Worm (Caenorhabditis elegans) whole organism, late embryonic: ENCODE results near the gene srv-34.
"Not testable (repeated sequence)": the region's sequence is repeated elsewhere in the genome, so short reads cannot be mapped to it uniquely, and the experiment has no call there.

Experiments
- C38D4.7 ChIP-seq: fragments of 200-800 bp; sonication (Bioruptor generic); optimal IDR thresholded peaks from 2 replicates; lab custom pipeline; 2018; ENCODE audit warnings: mild to moderate bottlenecking, missing genetic modification characterization, moderate library complexity, missing compliant biosample characterization
- F13H6.1 ChIP-seq: sonication (generic microtip); optimal IDR thresholded peaks from 2 replicates; lab custom pipeline; 2016; ENCODE audit warnings: missing genetic modification characterization, missing compliant biosample characterization
- K09A11.1 ChIP-seq: sonication (generic microtip); optimal IDR thresholded peaks from 2 replicates; lab custom pipeline; 2017; ENCODE audit warnings: antibody characterized with exemption, mild to moderate bottlenecking, missing genetic modification characterization, missing compliant biosample characterization; ENCODE audit not compliant: insufficient read depth
- ahr-1 ChIP-seq: sonication (generic microtip); optimal IDR thresholded peaks from 2 replicates; lab custom pipeline; 2016; ENCODE audit warnings: missing genetic modification characterization, missing compliant biosample characterization
- ceh-14 ChIP-seq: sonication (generic microtip); optimal IDR thresholded peaks from 2 replicates; lab custom pipeline; 2016; ENCODE audit warnings: missing genotype, missing genetic modification characterization, missing compliant biosample characterization
- ceh-18 ChIP-seq: sonication (generic microtip); optimal IDR thresholded peaks from 2 replicates; lab custom pipeline; 2016; ENCODE audit warnings: missing genetic modification characterization, missing compliant biosample characterization
- ceh-2 ChIP-seq: sonication (generic microtip); optimal IDR thresholded peaks from 2 replicates; lab custom pipeline; 2016; ENCODE audit warnings: missing genotype, missing genetic modification characterization, missing compliant biosample characterization
- ceh-31 ChIP-seq: sonication (generic microtip); optimal IDR thresholded peaks from 2 replicates; lab custom pipeline; 2016; ENCODE audit warnings: missing genetic modification characterization, missing compliant biosample characterization
- ceh-48 ChIP-seq: sonication (generic microtip); optimal IDR thresholded peaks from 2 replicates; lab custom pipeline; 2016; ENCODE audit warnings: missing genetic modification characterization, inconsistent platforms, missing compliant biosample characterization
- elt-2 ChIP-seq: sonication (generic microtip); optimal IDR thresholded peaks from 2 replicates; lab custom pipeline; 2016; ENCODE audit warnings: missing genetic modification reagents, missing genetic modification characterization, missing compliant biosample characterization
- elt-4 ChIP-seq: sonication (generic microtip); optimal IDR thresholded peaks from 2 replicates; lab custom pipeline; 2016; ENCODE audit warnings: missing genetic modification characterization, missing compliant biosample characterization
- fkh-10 ChIP-seq: fragments of 150-350 bp; optimal IDR thresholded peaks from 2 replicates; lab custom pipeline; 2014; ENCODE audit warnings: missing biosample characterization, missing genetic modification reagents, missing genetic modification characterization
- fkh-6 ChIP-seq: sonication (generic microtip); optimal IDR thresholded peaks from 2 replicates; lab custom pipeline; 2016; ENCODE audit warnings: missing genetic modification characterization, missing compliant biosample characterization
- gmeb-2 ChIP-seq: sonication (generic microtip); optimal IDR thresholded peaks from 2 replicates; lab custom pipeline; 2016; ENCODE audit warnings: missing genetic modification characterization, inconsistent platforms, missing compliant biosample characterization
- hlh-13 ChIP-seq: fragments of 200-800 bp; sonication (Bioruptor generic); optimal IDR thresholded peaks from 2 replicates; lab custom pipeline; 2018; ENCODE audit warnings: mild to moderate bottlenecking, missing genetic modification characterization, missing compliant biosample characterization
- hlh-30 ChIP-seq: sonication (generic microtip); optimal IDR thresholded peaks from 2 replicates; lab custom pipeline; 2017; ENCODE audit warnings: antibody characterized with exemption, missing genetic modification characterization, missing compliant biosample characterization; ENCODE audit not compliant: insufficient read depth
- madf-2 ChIP-seq: sonication (generic microtip); optimal IDR thresholded peaks from 2 replicates; lab custom pipeline; 2017; ENCODE audit warnings: missing genetic modification characterization, missing compliant biosample characterization
- mec-3 ChIP-seq: sonication (generic microtip); optimal IDR thresholded peaks from 2 replicates; lab custom pipeline; 2016; ENCODE audit warnings: borderline replicate concordance, missing genetic modification characterization, missing compliant biosample characterization
- nhr-232 ChIP-seq: sonication (generic microtip); optimal IDR thresholded peaks from 2 replicates; lab custom pipeline; 2016; ENCODE audit warnings: missing genetic modification characterization, missing compliant biosample characterization
- npax-4 ChIP-seq: sonication (generic microtip); optimal IDR thresholded peaks from 2 replicates; lab custom pipeline; 2016; ENCODE audit warnings: missing genetic modification characterization, missing compliant biosample characterization
- odd-2 ChIP-seq: sonication (generic microtip); optimal IDR thresholded peaks from 2 replicates; lab custom pipeline; 2017; ENCODE audit warnings: antibody characterized with exemption, mild to moderate bottlenecking, missing genetic modification characterization, missing compliant biosample characterization
- pag-3 ChIP-seq: sonication (generic microtip); optimal IDR thresholded peaks from 2 replicates; lab custom pipeline; 2016; ENCODE audit warnings: missing compliant biosample characterization, missing genetic modification characterization, borderline replicate concordance
- pat-9 ChIP-seq: fragments of 200-800 bp; sonication (Bioruptor generic); optimal IDR thresholded peaks from 2 replicates; lab custom pipeline; 2018; ENCODE audit warnings: mild to moderate bottlenecking, missing genetic modification characterization, moderate library complexity, missing compliant biosample characterization
- pqm-1 ChIP-seq: sonication (generic microtip); optimal IDR thresholded peaks from 2 replicates; lab custom pipeline; 2016; ENCODE audit warnings: missing genetic modification characterization, missing compliant biosample characterization
- pros-1 ChIP-seq: fragments of 150-350 bp; optimal IDR thresholded peaks from 2 replicates; lab custom pipeline; 2014; ENCODE audit warnings: missing biosample characterization, missing genetic modification reagents, missing genetic modification characterization
- rnt-1 ChIP-seq: sonication (generic microtip); optimal IDR thresholded peaks from 2 replicates; lab custom pipeline; 2016; ENCODE audit warnings: missing genetic modification characterization, missing compliant biosample characterization
- sdc-2 ChIP-seq: sonication (generic microtip); optimal IDR thresholded peaks from 2 replicates; lab custom pipeline; 2016; ENCODE audit warnings: missing genotype, missing genetic modification characterization, missing compliant biosample characterization
- sox-2 ChIP-seq: fragments of 200-800 bp; sonication (Bioruptor generic); IDR thresholded peaks from 2 replicates; pipeline ENCODE4 v1.3.6; 2022; ENCODE audit warnings: missing genetic modification reagents, missing genetic modification characterization, missing compliant biosample characterization
- syd-9 ChIP-seq: sonication (generic microtip); optimal IDR thresholded peaks from 2 replicates; lab custom pipeline; 2016; ENCODE audit warnings: mild to moderate bottlenecking, missing genetic modification characterization, moderate library complexity, missing compliant biosample characterization
- tbx-2 ChIP-seq: sonication (generic microtip); optimal IDR thresholded peaks from 2 replicates; lab custom pipeline; 2016; ENCODE audit warnings: missing genetic modification characterization, missing compliant biosample characterization
- ttx-3 ChIP-seq: sonication (generic microtip); optimal IDR thresholded peaks from 2 replicates; lab custom pipeline; 2016; ENCODE audit warnings: missing genetic modification reagents, missing genetic modification characterization, missing compliant biosample characterization
- unc-3 ChIP-seq, 2 experiments: fragments of 200-800 bp in 1 of 2; sonication (Bioruptor generic) in 1 of 2; sonication (generic microtip) in 1 of 2; conservative IDR thresholded peaks in 1 of 2; optimal IDR thresholded peaks in 1 of 2; 2 replicates each; pipeline versions ENCODE4 v1.3.6 to Lab custom; 2016 to 2022; ENCODE audit warnings: missing compliant biosample characterization in 2 of 2, missing genetic modification characterization in 2 of 2, missing genetic modification reagents in 1 of 2
- unc-55 ChIP-seq: sonication (generic microtip); optimal IDR thresholded peaks from 2 replicates; lab custom pipeline; 2017; ENCODE audit warnings: missing biosample characterization, missing genetic modification reagents, missing genetic modification characterization
- unc-86 ChIP-seq: sonication (generic microtip); optimal IDR thresholded peaks from 2 replicates; lab custom pipeline; 2016; ENCODE audit warnings: missing genetic modification characterization, missing compliant biosample characterization
- ztf-16 ChIP-seq: sonication (generic microtip); optimal IDR thresholded peaks from 2 replicates; lab custom pipeline; 2017; ENCODE audit warnings: missing genetic modification characterization, missing compliant biosample characterization

Gene srv-34

DNA sequence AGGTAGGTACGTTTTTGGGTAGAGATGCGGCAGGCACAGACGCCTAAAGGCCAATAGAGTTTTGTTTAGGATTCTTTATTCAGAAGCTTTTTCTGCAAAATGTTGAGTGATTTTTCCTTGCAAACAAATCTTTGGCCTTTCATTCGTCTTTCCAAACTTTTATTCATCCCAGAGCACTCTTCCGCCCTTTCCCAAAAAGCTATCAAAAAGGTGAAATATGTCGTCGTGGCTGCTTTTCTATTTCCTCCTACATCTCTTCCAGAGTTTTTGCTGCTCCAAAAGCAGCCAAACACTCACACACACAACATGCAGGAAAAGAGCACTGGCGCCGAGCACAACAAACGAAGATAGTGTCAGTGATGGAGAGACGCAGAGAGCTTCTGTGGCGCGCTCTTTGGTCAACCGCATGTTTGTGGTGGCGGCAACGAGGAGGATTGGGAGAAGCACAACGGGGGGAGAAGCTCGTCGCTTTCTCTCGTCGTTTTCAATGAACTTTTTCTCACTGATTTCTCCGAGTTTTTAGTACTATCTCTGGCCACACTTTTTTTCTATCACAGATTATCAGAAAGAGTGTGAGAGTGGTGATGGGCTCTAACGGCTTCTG lies 23.7 kb downstream of the srv-34 start (continued):
- no peak for TF ChIP-seq hlh-13 (GFP tag; lab: Kevin White, UChicago)

DNA sequence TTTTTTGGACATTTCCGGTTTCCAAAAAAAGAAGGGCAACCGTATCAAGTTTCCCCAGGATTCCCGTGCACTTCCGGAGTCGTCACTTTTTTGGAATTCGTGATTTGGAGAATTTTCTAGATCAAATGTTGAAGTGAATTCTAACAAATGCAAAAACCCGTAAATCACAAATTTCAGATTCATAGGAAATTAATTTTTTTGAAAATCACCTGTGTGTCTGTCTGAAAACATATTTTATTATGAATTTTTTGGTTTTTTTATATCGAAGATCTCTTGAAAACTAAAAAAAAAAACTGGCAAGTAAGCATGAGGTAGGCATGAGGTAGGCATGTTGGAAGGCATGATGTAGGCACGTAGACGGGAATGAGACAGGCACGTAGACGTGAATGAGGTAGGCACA lies 24.5 kb downstream of the srv-34 start:
- TF ChIP-seq unc-55 (GFP tag; lab: Kevin White, UChicago) (no peak), madf-2 (tag; lab: Kevin White, UChicago) (no peak)

DNA sequence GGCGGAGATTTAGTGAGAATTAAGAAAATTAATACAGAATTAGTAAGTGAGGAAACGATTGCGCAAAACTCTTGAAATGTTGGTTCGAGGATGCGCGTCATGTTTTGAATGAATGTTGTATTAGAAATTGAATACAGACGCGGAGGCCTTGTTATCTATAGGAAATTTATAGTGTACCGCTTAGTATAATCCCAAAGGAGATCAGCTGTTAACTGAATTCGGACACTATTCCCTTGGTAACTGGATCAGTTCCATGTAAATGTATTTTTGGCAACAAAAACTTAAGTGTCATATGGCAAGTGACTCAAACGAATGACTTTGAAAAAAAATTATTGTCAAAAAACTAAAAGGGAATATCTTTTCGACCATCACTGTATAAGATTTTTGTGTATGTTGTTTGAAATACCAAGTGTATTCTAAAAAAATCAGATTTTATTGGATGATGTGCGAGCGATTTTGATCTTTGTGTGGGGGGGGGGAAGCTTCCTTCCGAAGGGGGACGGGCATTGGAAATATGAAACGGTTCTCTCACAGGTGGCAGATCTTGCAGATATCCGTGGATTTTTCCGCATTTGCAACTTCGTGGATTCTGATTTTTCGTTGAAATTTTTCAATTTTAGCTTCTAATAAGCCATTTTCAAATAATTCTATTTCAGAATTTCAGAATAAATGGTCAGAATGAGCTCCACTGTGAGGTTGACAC lies 28.0 kb downstream of the srv-34 start, which contains the start of the genes W08G11.5 and W08G11.1:
W08G11.5 (minus strand) TSS at position 101 of the 703 bp plus-strand sequence.
W08G11.1 (plus strand) TSS at position 653 of the 703 bp plus-strand sequence.
- TF ChIP-seq C38D4.7 (GFP tag; lab: Kevin White, UChicago) (no peak), unc-3 (GFP tag; conservative IDR thresholded peaks at IDR 0.05; lab: Robert Waterston, UW) (no peak), unc-3 (tag; optimal IDR thresholded peaks at IDR 0.05; lab: Kevin White, UChicago) (no peak), F13H6.1 (tag; lab: Kevin White, UChicago) (no peak), odd-2 (tag; lab: Kevin White, UChicago) (no peak), sox-2 (no peak), fkh-10 (GFP tag; lab: Kevin White, UChicago) (no peak), K09A11.1 (tag; lab: Kevin White, UChicago) (no peak), ceh-31 (tag; lab: Kevin White, UChicago) (no peak), ztf-16 (tag; lab: Kevin White, UChicago) (no peak), pat-9 (tag; lab: Kevin White, UChicago) (no peak), ceh-48 (no peak), gmeb-2 (tag; lab: Kevin White, UChicago) (no peak), npax-4 (no peak), syd-9 (no peak), pros-1 (no peak), rnt-1 (no peak), nhr-232 (no peak)

DNA sequence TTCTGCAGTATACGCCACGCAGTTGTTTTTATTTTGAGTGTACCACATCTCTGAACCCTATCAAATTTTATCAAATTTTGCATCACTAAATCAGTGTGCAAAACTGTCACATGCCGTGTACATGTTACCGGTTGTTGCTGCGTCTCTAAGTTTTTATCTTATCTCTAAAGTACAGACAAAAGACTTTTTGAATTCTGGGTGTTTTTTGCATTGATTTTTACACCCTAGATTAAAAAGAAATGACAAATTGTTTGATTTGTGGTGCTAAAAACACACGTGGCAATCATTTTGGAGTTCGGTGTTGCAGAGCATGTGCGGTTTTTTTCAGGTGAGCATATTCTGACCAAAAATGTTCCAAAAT lies 32.3 kb downstream of the srv-34 start, which contains the start of gene nhr-193:
nhr-193 (plus strand) TSS at position 51 of the 361 bp plus-strand sequence.
- TF ChIP-seq pag-3 (tag; lab: Kevin White, UChicago) (no peak), ceh-48 (no peak), elt-2 (tag; lab: Kevin White, UChicago) (peak; percentile 22), K09A11.1 (tag; lab: Kevin White, UChicago) (no peak), ttx-3 (tag; lab: Kevin White, UChicago) (no peak), pqm-1 (no peak), fkh-10 (GFP tag; lab: Kevin White, UChicago) (no peak), tbx-2 (no peak)

DNA sequence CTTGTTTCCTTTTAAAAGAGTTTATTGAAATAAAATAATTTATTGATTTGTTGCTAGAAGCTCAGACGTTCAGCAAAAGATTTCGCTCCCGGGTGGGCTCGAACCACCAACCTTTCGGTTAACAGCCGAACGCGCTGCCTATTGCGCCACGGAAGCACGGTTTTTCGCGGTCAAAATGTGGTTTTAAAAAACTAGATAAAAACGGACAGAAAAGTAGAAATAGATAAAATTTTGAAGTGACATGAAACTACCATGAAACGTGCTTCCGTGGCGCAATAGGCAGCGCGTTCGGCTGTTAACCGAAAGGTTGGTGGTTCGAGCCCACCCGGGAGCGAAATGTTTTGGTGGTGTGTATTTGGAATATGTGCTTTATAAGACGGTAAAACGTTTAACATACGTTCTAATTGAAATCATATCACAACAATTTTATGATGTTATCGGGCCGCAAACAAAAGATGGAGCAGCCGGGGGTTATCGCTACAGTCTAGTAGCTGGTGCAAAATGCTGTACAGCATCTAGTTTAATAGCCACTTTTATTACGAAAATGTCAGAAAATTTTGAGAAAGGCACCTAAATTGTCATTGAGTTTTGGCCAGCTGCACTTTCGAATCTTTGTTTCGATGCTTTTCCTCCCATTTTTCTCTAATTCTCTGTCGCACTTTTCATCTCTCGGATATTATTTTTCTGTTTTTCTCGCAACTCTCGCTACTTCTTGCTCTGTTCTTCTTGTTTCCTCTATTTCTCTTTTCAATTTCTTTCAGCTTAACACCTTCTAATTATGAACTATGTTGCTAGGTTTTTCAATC lies 36.1 kb downstream of the srv-34 start, which contains the start of gene slc-9B.2:
slc-9B.2 (plus strand) TSS at position 756 of the 806 bp plus-strand sequence.
- TF ChIP-seq sdc-2 (tag; lab: Kevin White, UChicago); sox-2; ceh-14 (tag; lab: Kevin White, UChicago): not testable (repeated sequence)
- TF ChIP-seq, all 69 proteins: peak for 0; not testable (repeated sequence) for 69

DNA sequence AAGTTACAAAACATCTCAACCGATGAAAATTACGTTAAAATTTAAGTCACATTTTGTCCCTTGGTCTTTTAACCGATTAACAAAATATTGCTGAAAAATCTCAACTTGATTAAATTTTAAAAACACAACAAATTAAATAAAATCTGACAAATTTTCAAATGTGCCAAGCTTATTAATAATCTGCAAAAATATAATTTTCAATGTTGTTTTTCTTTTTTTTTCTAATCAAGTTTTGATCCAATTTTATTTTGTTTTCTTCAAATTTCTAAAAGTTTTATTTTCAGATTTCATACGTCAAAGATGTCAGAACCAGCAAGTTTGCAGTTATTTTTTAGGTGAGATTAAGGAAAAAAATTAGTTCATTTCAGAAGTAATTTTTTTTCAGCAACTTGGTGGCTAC lies 38.2 kb downstream of the srv-34 start, which contains the start of gene srw-87:
srw-87 (plus strand) TSS at position 301 of the 400 bp plus-strand sequence.
- TF ChIP-seq madf-2 (tag; lab: Kevin White, UChicago) (no peak), C38D4.7 (GFP tag; lab: Kevin White, UChicago) (no peak), mec-3 (tag; lab: Kevin White, UChicago) (no peak), ahr-1 (no peak), ceh-18 (tag; lab: Kevin White, UChicago) (no peak), hlh-30 (tag; lab: Kevin White, UChicago) (no peak), unc-86 (tag; lab: Kevin White, UChicago) (no peak), syd-9 (no peak), fkh-6 (tag; lab: Kevin White, UChicago) (no peak), npax-4 (no peak), elt-4 (no peak), ceh-2 (tag; lab: Kevin White, UChicago) (no peak)
